Fruit fly (Drosophila melanogaster): ENCODE measurements around the gene CG14227.

The CG14227 gene

DNA sequence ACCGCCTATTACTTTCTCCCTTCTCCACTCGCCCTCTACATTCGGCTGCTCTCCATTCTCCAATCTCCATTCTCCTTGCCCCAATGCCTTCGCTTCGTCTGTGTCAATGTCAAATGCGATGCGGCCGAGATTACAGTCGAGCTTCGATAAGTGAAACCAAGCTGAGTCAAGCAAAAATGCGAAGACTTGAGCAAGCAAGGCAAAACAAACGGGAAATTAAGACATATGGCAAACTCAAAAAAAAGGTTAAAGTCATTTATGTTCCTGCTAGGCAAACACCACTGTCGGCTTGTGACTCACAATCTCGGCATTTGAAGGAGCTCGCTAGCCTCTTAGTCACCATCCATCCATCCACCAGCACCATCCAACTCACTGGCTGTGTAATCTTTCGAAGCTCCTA, 20.3 kb downstream of the CG14227 start (continued):
- TF ChIP-seq CG6163 (GFP tag; IDR thresholded peaks at IDR 0.05) = peak; percentile 99
- peak; percentile 98 for TF ChIP-seq CG34406 (GFP tag; optimal IDR thresholded peaks at IDR 0.05)
- TF ChIP-seq fd85E (GFP tag; optimal IDR thresholded peaks at IDR 0.05) = peak; percentile 96
- TF ChIP-seq CG8319 (GFP tag; optimal IDR thresholded peaks at IDR 0.05) = peak; percentile 98
- peak; percentile 96 for TF ChIP-seq dsx (GFP tag; optimal IDR thresholded peaks at IDR 0.05; ENCODE audit: poor library complexity, severe bottlenecking)
- TF ChIP-seq Smox (GFP tag; optimal IDR thresholded peaks at IDR 0.05) = peak; percentile 99
- peak; percentile 95 for TF ChIP-seq spab (GFP tag; optimal IDR thresholded peaks at IDR 0.05)
- peak; percentile 99 for TF ChIP-seq Ets21C (GFP tag; optimal IDR thresholded peaks at IDR 0.05)
- TF ChIP-seq CG3032 (tag; optimal IDR thresholded peaks at IDR 0.05) = peak; percentile 96
- TF ChIP-seq topi (GFP tag; optimal IDR thresholded peaks at IDR 0.05) = peak; percentile 99
- peak; percentile 96 for TF ChIP-seq CG9139 (GFP tag; optimal IDR thresholded peaks at IDR 0.05)
- peak; percentile 99 for TF ChIP-seq lz (GFP tag; optimal IDR thresholded peaks at IDR 0.05)
- TF ChIP-seq Sox102F (GFP tag; optimal IDR thresholded peaks at IDR 0.05) = peak; percentile 99
- TF ChIP-seq esn (GFP tag; optimal IDR thresholded peaks at IDR 0.05) = peak; percentile 100
- peak; percentile 97 for TF ChIP-seq CG11762 (GFP tag; optimal IDR thresholded peaks at IDR 0.05; ENCODE audit: insufficient read depth)
- peak; percentile 99 for TF ChIP-seq OdsH (GFP tag; optimal IDR thresholded peaks at IDR 0.05)
- peak; percentile 97 to 98 for TF ChIP-seq ss (GFP tag; optimal IDR thresholded peaks at IDR 0.05)
- peak; percentile 97 for TF ChIP-seq CG6808 (GFP tag; optimal IDR thresholded peaks at IDR 0.05)
- peak; percentile 99 for TF ChIP-seq Eip93F (GFP tag; optimal IDR thresholded peaks at IDR 0.05)

- no peak for TF ChIP-seq CG6808 (GFP tag; optimal IDR thresholded peaks at IDR 0.05)
- peak; percentile 25 for TF ChIP-seq Blimp-1 (GFP tag; optimal IDR thresholded peaks at IDR 0.05)
- no peak for TF ChIP-seq CG15336 (GFP tag; IDR thresholded peaks at IDR 0.05)
- no peak for TF ChIP-seq esn (GFP tag; optimal IDR thresholded peaks at IDR 0.05)
- no peak for TF ChIP-seq Gug (GFP tag; IDR thresholded peaks at IDR 0.05)
- TF ChIP-seq svp (GFP tag) = peak; percentile 74
Observed at dm6 chrX:19667444-19668104, 21.2 kb downstream of the CG14227 start.

DNA sequence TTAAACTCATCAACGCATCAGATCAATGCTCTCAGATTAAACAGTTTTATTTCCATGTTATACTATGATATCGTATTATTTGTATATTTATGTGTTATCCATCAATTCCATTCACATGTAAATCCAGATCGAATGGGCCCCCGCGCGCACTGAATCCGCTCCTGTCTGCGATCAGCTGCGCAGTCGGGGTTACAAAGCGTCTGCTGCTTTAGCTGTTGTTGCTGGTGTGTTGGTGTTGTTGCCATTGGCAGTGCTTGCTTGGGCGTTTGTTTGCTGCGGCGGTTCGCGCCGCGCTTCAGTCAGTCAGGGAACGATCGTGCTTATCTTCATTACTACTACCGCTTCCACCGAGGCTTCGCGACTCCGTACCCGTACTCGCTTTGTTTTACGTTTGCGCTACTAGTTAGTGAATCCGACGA, 21.7 kb downstream of the CG14227 start, which contains the start of gene Zw:
Gene Zw (plus strand): TSS at position 262 of the 419 bp plus-strand sequence.
- TF ChIP-seq CG10631 (GFP tag; optimal IDR thresholded peaks at IDR 0.05) (no peak), svp (GFP tag) (peak; percentile 91), CG8319 (GFP tag; optimal IDR thresholded peaks at IDR 0.05) (no peak), OdsH (GFP tag; optimal IDR thresholded peaks at IDR 0.05) (peak; percentile 39), esn (GFP tag; optimal IDR thresholded peaks at IDR 0.05) (peak; percentile 65), CG11294 (GFP tag; IDR thresholded peaks at IDR 0.05) (peak; percentile 34; the same call in 1 of the 2 replicates), CG1621 (tag; optimal IDR thresholded peaks at IDR 0.05) (peak; percentile 2), fd59A (GFP tag; optimal IDR thresholded peaks at IDR 0.05) (peak; percentile 9), CG15336 (GFP tag; IDR thresholded peaks at IDR 0.05) (peak; percentile 43; the same call in 1 of the 2 replicates), vri (GFP tag; optimal IDR thresholded peaks at IDR 0.05) (peak; percentile 55), Eip78C (GFP tag) (peak; percentile 76), CG11762 (GFP tag; optimal IDR thresholded peaks at IDR 0.05; ENCODE audit: insufficient read depth) (peak; percentile 18), CG8119 (GFP tag; IDR thresholded peaks at IDR 0.05) (no peak), Sox15 (GFP tag; optimal IDR thresholded peaks at IDR 0.05) (peak; percentile 19), CG3032 (tag; optimal IDR thresholded peaks at IDR 0.05) (peak; percentile 36), CG11902 (GFP tag; optimal IDR thresholded peaks at IDR 0.05) (peak; percentile 89), Met (GFP tag; optimal IDR thresholded peaks at IDR 0.05) (peak; percentile 72), CG10669 (GFP tag; optimal IDR thresholded peaks at IDR 0.05) (peak; percentile 40), CG31627 (GFP tag; optimal IDR thresholded peaks at IDR 0.05) (peak; percentile 60), CG9139 (GFP tag; optimal IDR thresholded peaks at IDR 0.05) (no peak), fkh (GFP tag; optimal IDR thresholded peaks at IDR 0.05) (peak; percentile 44), dsx (GFP tag; optimal IDR thresholded peaks at IDR 0.05; ENCODE audit: poor library complexity, severe bottlenecking) (peak; percentile 6), CG34406 (GFP tag; optimal IDR thresholded peaks at IDR 0.05) (peak; percentile 4), CG6163 (GFP tag; IDR thresholded peaks at IDR 0.05) (peak; percentile 71), Hr39 (GFP tag; optimal IDR thresholded peaks at IDR 0.05) (peak; percentile 73), Sox102F (GFP tag; optimal IDR thresholded peaks at IDR 0.05) (peak; percentile 49), fd85E (GFP tag; optimal IDR thresholded peaks at IDR 0.05) (no peak), Hr38 (GFP tag; optimal IDR thresholded peaks at IDR 0.05) (no peak), CG7368 (GFP tag; optimal IDR thresholded peaks at IDR 0.05) (peak; percentile 4), eg (GFP tag; IDR thresholded peaks at IDR 0.05) (peak; percentile 74), acj6 (GFP tag; optimal IDR thresholded peaks at IDR 0.05) (peak; percentile 41), CG6808 (GFP tag; optimal IDR thresholded peaks at IDR 0.05) (peak; percentile 39), CG6792 (GFP tag; optimal IDR thresholded peaks at IDR 0.05) (peak; percentile 49), spab (GFP tag; optimal IDR thresholded peaks at IDR 0.05) (peak; percentile 2), CG4318 (GFP tag; optimal IDR thresholded peaks at IDR 0.05) (peak; percentile 17), Hr4 (GFP tag; optimal IDR thresholded peaks at IDR 0.05) (peak; percentile 59), Eip93F (GFP tag; optimal IDR thresholded peaks at IDR 0.05) (peak; percentile 44)
